Worm (Caenorhabditis elegans) whole organism, late embryonic: Measurements from ENCODE around the gene mrp-7.

Experiments
- ama-1 ChIP-seq: fragments of 150-350 bp; optimal IDR thresholded peaks from 2 replicates; lab custom pipeline; 2014
- ceh-22 ChIP-seq: sonication (generic microtip); optimal IDR thresholded peaks from 2 replicates; lab custom pipeline; 2017; ENCODE audit warnings: missing biosample characterization, missing genetic modification characterization
- ceh-31 ChIP-seq: sonication (generic microtip); optimal IDR thresholded peaks from 2 replicates; lab custom pipeline; 2016; ENCODE audit warnings: missing genetic modification characterization, missing compliant biosample characterization
- ceh-48 ChIP-seq: sonication (generic microtip); optimal IDR thresholded peaks from 2 replicates; lab custom pipeline; 2016; ENCODE audit warnings: missing genetic modification characterization, inconsistent platforms, missing compliant biosample characterization
- fkh-10 ChIP-seq: fragments of 150-350 bp; optimal IDR thresholded peaks from 2 replicates; lab custom pipeline; 2014; ENCODE audit warnings: missing biosample characterization, missing genetic modification reagents, missing genetic modification characterization
- madf-2 ChIP-seq: sonication (generic microtip); optimal IDR thresholded peaks from 2 replicates; lab custom pipeline; 2017; ENCODE audit warnings: missing genetic modification characterization, missing compliant biosample characterization
- nfya-1 ChIP-seq: sonication (generic microtip); optimal IDR thresholded peaks from 2 replicates; lab custom pipeline; 2017; ENCODE audit warnings: missing genetic modification characterization, mild to moderate bottlenecking, missing compliant biosample characterization, antibody characterized with exemption, moderate library complexity
- nhr-11 ChIP-seq: fragments of 150-350 bp; optimal IDR thresholded peaks from 2 replicates; lab custom pipeline; 2014; ENCODE audit warnings: missing biosample characterization, missing genetic modification characterization
- pqm-1 ChIP-seq: sonication (generic microtip); optimal IDR thresholded peaks from 2 replicates; lab custom pipeline; 2016; ENCODE audit warnings: missing genetic modification characterization, missing compliant biosample characterization
- unc-55 ChIP-seq: sonication (generic microtip); optimal IDR thresholded peaks from 2 replicates; lab custom pipeline; 2017; ENCODE audit warnings: missing biosample characterization, missing genetic modification reagents, missing genetic modification characterization

DNA sequence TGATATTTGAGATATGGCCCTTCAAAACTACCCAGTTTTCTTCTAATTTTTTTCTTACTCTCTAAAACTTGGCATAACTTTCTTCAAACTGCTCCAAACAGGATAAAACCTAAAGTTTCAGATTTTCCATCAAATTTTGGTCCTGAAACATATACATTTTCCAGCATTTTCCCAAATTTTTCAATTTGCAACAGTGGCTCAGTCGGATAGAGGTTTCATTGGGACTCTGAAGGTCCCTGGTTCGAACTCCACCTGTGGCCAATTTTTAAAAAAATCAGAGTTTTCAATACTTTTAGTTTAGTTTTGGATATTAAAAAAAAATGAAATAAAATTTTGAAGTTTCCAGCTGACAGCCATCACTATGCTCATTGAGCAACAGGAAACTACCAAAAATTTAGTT is 6.9 kb upstream of the mrp-7 start:
- TF ChIP-seq madf-2 (tag; lab: Kevin White, UChicago): no peak
- no peak for TF ChIP-seq unc-55 (GFP tag; lab: Kevin White, UChicago)
- no peak for TF ChIP-seq nhr-11 (tag; lab: Kevin White, UChicago)
- TF ChIP-seq ceh-22 (tag; lab: Kevin White, UChicago): no peak
- no peak for TF ChIP-seq nfya-1
- no peak for TF ChIP-seq pqm-1 (tag; lab: Kevin White, UChicago)
- no peak for TF ChIP-seq fkh-10 (GFP tag; lab: Kevin White, UChicago)
- TF ChIP-seq ceh-31: no peak
- TF ChIP-seq ceh-48 (tag; lab: Kevin White, UChicago): no peak
- TF ChIP-seq ama-1 (lab: Kevin White, UChicago): no peak
